Fruit fly (Drosophila melanogaster): ENCODE measurements around the gene Mnt.

Mnt gene

DNA sequence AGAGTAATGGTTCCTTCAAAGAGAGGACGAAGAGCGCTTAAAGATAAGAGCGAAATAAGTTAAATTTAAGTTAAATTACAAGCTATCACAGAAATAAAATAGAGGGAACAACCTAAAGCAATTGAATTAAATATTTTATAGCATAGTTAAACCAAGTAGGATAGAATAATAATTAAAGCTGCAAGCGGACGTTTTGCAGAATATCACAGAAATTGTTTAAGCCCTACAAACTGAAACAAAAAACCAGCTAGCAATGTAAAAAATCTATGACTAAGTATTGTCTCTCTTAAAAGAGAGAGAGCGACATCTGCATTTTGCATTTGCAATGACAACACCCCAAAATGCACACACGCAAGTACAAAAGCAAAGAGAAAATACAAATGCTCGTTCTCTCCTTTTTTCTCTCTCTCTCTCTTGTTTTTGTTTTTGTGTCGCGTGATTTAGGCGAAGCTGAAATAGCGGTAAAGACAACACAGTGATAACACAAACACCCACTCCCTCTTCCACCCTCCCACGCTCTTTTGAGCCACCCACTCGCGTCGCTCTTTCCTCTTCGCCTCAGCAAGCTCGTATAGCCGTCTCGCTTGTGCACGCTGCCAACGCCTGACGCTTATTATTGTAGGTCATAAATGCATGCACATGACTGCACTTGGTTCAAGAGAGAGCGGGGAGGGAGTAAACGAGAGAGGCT, 5.7 kb downstream of the Mnt start (continued):
- TF ChIP-seq cato (GFP tag; optimal IDR thresholded peaks at IDR 0.05; ENCODE audit: borderline replicate concordance) (no peak), MESR4 (GFP tag; optimal IDR thresholded peaks at IDR 0.05) (no peak), Xbp1 (GFP tag; optimal IDR thresholded peaks at IDR 0.05) (no peak), CG16779 (GFP tag; IDR thresholded peaks at IDR 0.05) (no peak), lola (GFP tag; optimal IDR thresholded peaks at IDR 0.05) (no peak), pnt (GFP tag; optimal IDR thresholded peaks at IDR 0.05) (no peak), Opbp (GFP tag; IDR thresholded peaks at IDR 0.05; ENCODE audit: partially characterized antibody) (no peak), CG3281 (GFP tag; optimal IDR thresholded peaks at IDR 0.05) (no peak), eve (GFP tag; optimal IDR thresholded peaks at IDR 0.05) (no peak), E2f2 (GFP tag; IDR thresholded peaks at IDR 0.05) (no peak), Adf1 (GFP tag; IDR thresholded peaks at IDR 0.05) (peak; percentile 61; the same call in 1 of the 2 replicates), caup (GFP tag; optimal IDR thresholded peaks at IDR 0.05; ENCODE audit: severe bottlenecking) (no peak), gsb-n (tag; optimal IDR thresholded peaks at IDR 0.05) (no peak), CG34376 (GFP tag; optimal IDR thresholded peaks at IDR 0.05) (no peak), usp (GFP tag; optimal IDR thresholded peaks at IDR 0.05) (no peak), CG30403 (GFP tag; optimal IDR thresholded peaks at IDR 0.05) (no peak), Spps (tag; optimal IDR thresholded peaks at IDR 0.05) (no peak), CG8281 (tag; optimal IDR thresholded peaks at IDR 0.05) (no peak), toy (GFP tag; IDR thresholded peaks at IDR 0.05) (no peak), CG12071 (GFP tag; optimal IDR thresholded peaks at IDR 0.05) (peak; percentile 63), knrl (GFP tag; IDR thresholded peaks at IDR 0.05; ENCODE audit: partially characterized antibody) (no peak), CG12659 (GFP tag; optimal IDR thresholded peaks at IDR 0.05) (no peak), CG10979 (tag; optimal IDR thresholded peaks at IDR 0.05) (no peak), Stat92E (GFP tag; optimal IDR thresholded peaks at IDR 0.05) (peak in 1 of 3 experiments; percentile 4), CG17361 (GFP tag; IDR thresholded peaks at IDR 0.05) (no peak), Camta (GFP tag; optimal IDR thresholded peaks at IDR 0.05) (no peak), Scr (GFP tag; IDR thresholded peaks at IDR 0.05; ENCODE audit: partially characterized antibody) (no peak), CG18011 (GFP tag; optimal IDR thresholded peaks at IDR 0.05) (no peak), sug (tag; optimal IDR thresholded peaks at IDR 0.05) (no peak), Myb (GFP tag; optimal IDR thresholded peaks at IDR 0.05) (no peak), sc (optimal IDR thresholded peaks at IDR 0.05) (no peak), sc (GFP tag; optimal IDR thresholded peaks at IDR 0.05) (no peak), CG42726 (GFP tag; IDR thresholded peaks at IDR 0.05; ENCODE audit: partially characterized antibody) (no peak), CG10565 (GFP tag; optimal IDR thresholded peaks at IDR 0.05) (no peak), CG6813 (GFP tag; optimal IDR thresholded peaks at IDR 0.05) (no peak), lab (GFP tag; optimal IDR thresholded peaks at IDR 0.05) (no peak), cg (GFP tag; optimal IDR thresholded peaks at IDR 0.05) (peak; percentile 70), insv (GFP tag; optimal IDR thresholded peaks at IDR 0.05) (no peak), CG7271 (tag; optimal IDR thresholded peaks at IDR 0.05) (no peak), hth (optimal IDR thresholded peaks at IDR 0.05) (no peak), Fer3 (tag; optimal IDR thresholded peaks at IDR 0.05) (no peak), CG16813 (GFP tag; IDR thresholded peaks at IDR 0.05; ENCODE audit: partially characterized antibody) (no peak), CG6683 (GFP tag; optimal IDR thresholded peaks at IDR 0.05) (no peak), zfh1 (GFP tag; IDR thresholded peaks at IDR 0.05) (no peak), mld (GFP tag; IDR thresholded peaks at IDR 0.05; ENCODE audit: partially characterized antibody) (no peak), NK7.1 (GFP tag; optimal IDR thresholded peaks at IDR 0.05) (no peak), danr (GFP tag; IDR thresholded peaks at IDR 0.05) (no peak), vnd (GFP tag; IDR thresholded peaks at IDR 0.05; ENCODE audit: partially characterized antibody) (no peak)
